Worm (Caenorhabditis elegans): ENCODE results near the gene F17H10.4.

Gene F17H10.4

DNA sequence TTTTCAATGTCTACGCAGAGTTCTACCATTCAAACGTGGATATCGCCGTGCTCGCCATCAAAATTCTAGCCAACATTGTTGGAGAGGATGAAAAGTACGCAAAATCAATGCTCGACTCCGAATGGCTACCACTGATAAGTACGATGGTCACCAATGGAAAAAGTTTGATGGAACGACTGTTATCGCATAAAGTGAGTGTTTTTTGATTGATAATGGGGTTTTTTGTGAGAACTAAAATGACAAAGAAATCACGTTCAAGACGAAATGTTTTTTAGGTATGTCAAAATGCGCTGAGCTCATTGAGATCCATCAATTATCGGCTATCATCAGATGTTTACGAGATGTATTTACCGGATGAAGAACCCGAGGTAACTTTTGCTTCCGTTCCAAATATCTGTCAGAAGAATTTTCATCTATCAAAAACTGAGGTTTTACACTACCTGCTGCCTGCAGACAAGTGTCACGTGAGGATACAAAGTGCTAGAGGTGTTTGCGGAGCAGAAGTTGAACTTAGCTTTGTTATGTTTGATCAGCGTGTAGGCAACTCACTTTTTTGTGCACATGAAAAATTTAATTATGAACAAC, 20.1 kb downstream of the F17H10.4 start:
- TF ChIP-seq elt-2 (tag; optimal IDR thresholded peaks at IDR 0.05) (peak; percentile 80), lin-15B (tag; optimal IDR thresholded peaks at IDR 0.05) (no peak), egl-27 (tag; optimal IDR thresholded peaks at IDR 0.05) (no peak), jun-1 (tag; optimal IDR thresholded peaks at IDR 0.05) (peak; percentile 7), nfya-1 (tag; optimal IDR thresholded peaks at IDR 0.05; ENCODE audit: insufficient read depth) (peak; percentile 22)

DNA sequence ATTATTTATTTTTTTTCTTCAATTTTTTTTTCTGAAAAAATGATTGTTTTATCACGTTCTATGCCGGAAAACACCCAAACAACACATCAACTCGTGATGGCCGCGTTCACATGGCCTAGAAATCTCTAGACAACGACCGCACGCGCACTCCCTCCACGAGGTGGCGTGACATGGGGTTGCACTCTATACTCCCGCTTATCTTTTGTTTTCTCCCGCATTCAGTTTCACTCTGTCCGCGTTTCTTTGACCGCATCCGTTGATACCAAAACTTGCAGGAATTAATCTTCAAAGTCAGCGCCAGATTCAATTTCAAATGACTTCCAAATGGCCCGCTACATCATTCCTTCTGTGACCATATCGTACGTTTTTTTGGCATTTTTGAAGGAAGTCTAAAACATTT, 21.4 kb downstream of the F17H10.4 start, which contains the start of gene F17H10.1:
TSS of gene F17H10.1 (plus strand) at position 276 of the 400 bp plus-strand sequence.
- peak; percentile 70 for TF ChIP-seq ama-1 (optimal IDR thresholded peaks at IDR 0.05)
- peak; percentile 95 for TF ChIP-seq elt-2 (tag; optimal IDR thresholded peaks at IDR 0.05)
- no peak for TF ChIP-seq nhr-237 (tag; optimal IDR thresholded peaks at IDR 0.05)
- TF ChIP-seq ceh-16 (tag; optimal IDR thresholded peaks at IDR 0.05) = no peak
- TF ChIP-seq hmg-11 (tag; optimal IDR thresholded peaks at IDR 0.05) = no peak
- peak; percentile 48 for TF ChIP-seq egl-27 (tag; optimal IDR thresholded peaks at IDR 0.05)
- TF ChIP-seq ztf-11 (tag; optimal IDR thresholded peaks at IDR 0.05) = no peak
- TF ChIP-seq R02D3.7 (tag; optimal IDR thresholded peaks at IDR 0.05) = no peak
- TF ChIP-seq nhr-43 (tag; optimal IDR thresholded peaks at IDR 0.05; ENCODE audit: poor library complexity, severe bottlenecking) = peak; percentile 87
- peak; percentile 53 for TF ChIP-seq snpc-4 (tag; optimal IDR thresholded peaks at IDR 0.05)
- peak; percentile 79 for TF ChIP-seq jun-1 (tag; optimal IDR thresholded peaks at IDR 0.05)
- TF ChIP-seq lin-39 (tag; optimal IDR thresholded peaks at IDR 0.05) = peak; percentile 69
- TF ChIP-seq nhr-23 (tag; optimal IDR thresholded peaks at IDR 0.05) = peak; percentile 79
- no peak for TF ChIP-seq mml-1 (tag; optimal IDR thresholded peaks at IDR 0.05)
- TF ChIP-seq zag-1 (tag; optimal IDR thresholded peaks at IDR 0.05) = no peak
- TF ChIP-seq ZK546.5 (tag; optimal IDR thresholded peaks at IDR 0.05) = no peak
- TF ChIP-seq unc-39 (tag; optimal IDR thresholded peaks at IDR 0.05) = no peak
- peak in 1 of 3 experiments; percentile 80 for TF ChIP-seq elt-3 (tag; optimal IDR thresholded peaks at IDR 0.05)
- TF ChIP-seq unc-62 (GFP tag; optimal IDR thresholded peaks at IDR 0.05) = no peak
- no peak for TF ChIP-seq sea-2 (GFP tag; optimal IDR thresholded peaks at IDR 0.05)
- no peak for TF ChIP-seq egl-5 (tag; optimal IDR thresholded peaks at IDR 0.05)
- no peak for TF ChIP-seq ceh-82 (tag; optimal IDR thresholded peaks at IDR 0.05)
- peak; percentile 40 for TF ChIP-seq fos-1 (tag; optimal IDR thresholded peaks at IDR 0.05)
- no peak for TF ChIP-seq daf-12 (tag; optimal IDR thresholded peaks at IDR 0.05)
- TF ChIP-seq lin-15B (tag; optimal IDR thresholded peaks at IDR 0.05) = peak; percentile 50
- TF ChIP-seq nhr-28 (tag; optimal IDR thresholded peaks at IDR 0.05) = no peak
- no peak for TF ChIP-seq ceh-28 (tag; optimal IDR thresholded peaks at IDR 0.05)
- no peak for TF ChIP-seq nhr-77 (tag; optimal IDR thresholded peaks at IDR 0.05)
- TF ChIP-seq mdl-1 (tag; optimal IDR thresholded peaks at IDR 0.05) = peak; percentile 92
- TF ChIP-seq skn-1 (tag; optimal IDR thresholded peaks at IDR 0.05) = no peak
- peak; percentile 62 for TF ChIP-seq lsy-12 (tag; optimal IDR thresholded peaks at IDR 0.05)
- TF ChIP-seq fkh-10 (GFP tag; optimal IDR thresholded peaks at IDR 0.05) = no peak
- TF ChIP-seq pqm-1 (tag; optimal IDR thresholded peaks at IDR 0.05) = peak; percentile 85
- no peak for TF ChIP-seq nhr-11 (tag; optimal IDR thresholded peaks at IDR 0.05)
- no peak for TF ChIP-seq nhr-76 (tag; optimal IDR thresholded peaks at IDR 0.05)
- no peak for TF ChIP-seq elt-1 (tag; optimal IDR thresholded peaks at IDR 0.05)
- no peak for TF ChIP-seq tbx-2 (tag; optimal IDR thresholded peaks at IDR 0.05)
- no peak for TF ChIP-seq aly-2 (tag; optimal IDR thresholded peaks at IDR 0.05)
- TF ChIP-seq nhr-25 (tag; optimal IDR thresholded peaks at IDR 0.05) = peak; percentile 65
- TF ChIP-seq nfya-1 (tag; optimal IDR thresholded peaks at IDR 0.05; ENCODE audit: insufficient read depth) = no peak
- no peak for TF ChIP-seq fkh-2 (tag; optimal IDR thresholded peaks at IDR 0.05)
- TF ChIP-seq pha-4 (tag; optimal IDR thresholded peaks at IDR 0.05) = peak; percentile 80
- no peak for TF ChIP-seq eor-1 (tag; optimal IDR thresholded peaks at IDR 0.05)
- no peak for TF ChIP-seq nhr-67 (tag; optimal IDR thresholded peaks at IDR 0.05)
- TF ChIP-seq ztf-4 (tag; optimal IDR thresholded peaks at IDR 0.05) = no peak
- TF ChIP-seq ceh-9 (tag; optimal IDR thresholded peaks at IDR 0.05) = no peak
- TF ChIP-seq nhr-12 (tag; optimal IDR thresholded peaks at IDR 0.05) = no peak
